Fruit fly (Drosophila melanogaster) whole organism, embryonic: ENCODE measurements around the gene CG31798.

Source experiments
- Ada2b ChIP-seq: fragments of 200-800 bp; sonication (Bioruptor generic); IDR thresholded peaks from 2 replicates; pipeline ENCODE4 v1.3.6; 2022; ENCODE audit warnings: missing biosample characterization, missing genetic modification characterization
- Atf6 ChIP-seq: fragments of 200-800 bp; sonication (Bioruptor generic); IDR thresholded peaks from 2 replicates; pipeline ENCODE4 v1.3.6; 2022; ENCODE audit warnings: missing biosample characterization, missing genetic modification characterization
- BEAF-32 ChIP-seq: fragments of 200-800 bp; sonication (Bioruptor generic); optimal IDR thresholded peaks from 3 replicates; lab custom pipeline; 2017; ENCODE audit warnings: missing biosample characterization, missing genetic modification characterization, mild to moderate bottlenecking, moderate library complexity, missing genetic modification reagents
- CG10209 ChIP-seq: fragments of 200-800 bp; sonication (Bioruptor generic); optimal IDR thresholded peaks from 3 replicates; lab custom pipeline; 2017; ENCODE audit warnings: missing biosample characterization, mild to moderate bottlenecking, missing genetic modification characterization, missing genetic modification reagents
- CG10321 ChIP-seq: fragments of 200-800 bp; sonication (Bioruptor generic); IDR thresholded peaks from 2 replicates; pipeline ENCODE4 v1.3.6; 2022; ENCODE audit warnings: missing biosample characterization, missing genetic modification characterization
- CG10543 ChIP-seq: fragments of 200-800 bp; sonication (Bioruptor generic); optimal IDR thresholded peaks from 3 replicates; lab custom pipeline; 2017; ENCODE audit warnings: missing biosample characterization, mild to moderate bottlenecking, missing genetic modification characterization, moderate library complexity
- CG11085 ChIP-seq: fragments of 200-800 bp; sonication (Bioruptor generic); IDR thresholded peaks from 2 replicates; pipeline ENCODE4 v1.3.6; 2022; ENCODE audit warnings: missing biosample characterization, missing genetic modification characterization
- CG1233 ChIP-seq: fragments of 200-800 bp; sonication (Bioruptor generic); optimal IDR thresholded peaks from 4 replicates; lab custom pipeline; 2018; ENCODE audit warnings: missing biosample characterization, mild to moderate bottlenecking, missing genetic modification characterization
- CG14014 ChIP-seq: fragments of 200-800 bp; sonication (Bioruptor generic); IDR thresholded peaks from 2 replicates; pipeline ENCODE4 v1.3.6; 2022; ENCODE audit warnings: missing biosample characterization, missing genetic modification characterization
- CG15479 ChIP-seq: fragments of 200-800 bp; sonication (Bioruptor generic); optimal IDR thresholded peaks from 3 replicates; lab custom pipeline; 2019; ENCODE audit warnings: missing biosample characterization, mild to moderate bottlenecking, missing genetic modification characterization, moderate library complexity
- CG18619 ChIP-seq: fragments of 200-800 bp; sonication (Bioruptor generic); optimal IDR thresholded peaks from 3 replicates; lab custom pipeline; 2017; ENCODE audit warnings: missing biosample characterization, mild to moderate bottlenecking, missing genetic modification characterization
- CG18764 ChIP-seq: fragments of 200-800 bp; sonication (Bioruptor generic); optimal IDR thresholded peaks from 3 replicates; lab custom pipeline; 2016; ENCODE audit warnings: missing biosample characterization, missing genetic modification characterization
- CG3281 ChIP-seq: fragments of 200-800 bp; sonication (Bioruptor generic); optimal IDR thresholded peaks from 3 replicates; lab custom pipeline; 2017; ENCODE audit warnings: missing biosample characterization, mild to moderate bottlenecking, missing genetic modification characterization
- CG33213 ChIP-seq: fragments of 200-800 bp; sonication (Bioruptor generic); optimal IDR thresholded peaks from 3 replicates; lab custom pipeline; 2016; ENCODE audit warnings: missing biosample characterization, missing genetic modification characterization
- CG34376 ChIP-seq: fragments of 200-800 bp; sonication (Bioruptor generic); optimal IDR thresholded peaks from 2 replicates; lab custom pipeline; 2018; ENCODE audit warnings: missing biosample characterization, mild to moderate bottlenecking, missing genetic modification characterization
- CG4424 ChIP-seq: fragments of 200-800 bp; sonication (Bioruptor generic); optimal IDR thresholded peaks from 3 replicates; lab custom pipeline; 2016; ENCODE audit warnings: missing biosample characterization, missing genetic modification characterization
- CG4707 ChIP-seq: fragments of 200-800 bp; sonication (Bioruptor generic); optimal IDR thresholded peaks from 2 replicates; lab custom pipeline; 2018; ENCODE audit warnings: missing biosample characterization, mild to moderate bottlenecking, missing genetic modification characterization, moderate library complexity
- CG6272 ChIP-seq: fragments of 200-800 bp; sonication (Bioruptor generic); IDR thresholded peaks from 2 replicates; pipeline ENCODE4 v1.3.6; 2022; ENCODE audit warnings: missing biosample characterization, missing genetic modification characterization
- CG7987 ChIP-seq: fragments of 200-800 bp; sonication (Bioruptor generic); optimal IDR thresholded peaks from 2 replicates; lab custom pipeline; 2018; ENCODE audit warnings: missing biosample characterization, mild to moderate bottlenecking, missing genetic modification characterization, moderate library complexity
- CG8388 ChIP-seq: fragments of 200-800 bp; sonication (Bioruptor generic); optimal IDR thresholded peaks from 2 replicates; lab custom pipeline; 2019; ENCODE audit warnings: missing biosample characterization, mild to moderate bottlenecking, missing genetic modification characterization, moderate library complexity
- CG8478 ChIP-seq: fragments of >200 bp; optimal IDR thresholded peaks from 2 replicates; lab custom pipeline; 2018
- CG8924 ChIP-seq: fragments of 200-800 bp; optimal IDR thresholded peaks from 3 replicates; lab custom pipeline; 2019; ENCODE audit warnings: missing biosample characterization, mild to moderate bottlenecking, missing genetic modification characterization, moderate library complexity
- D ChIP-seq, 2 experiments: fragments of 200-800 bp in 1 of 2; fragments of >200 bp in 1 of 2; sonication (Bioruptor generic) in 1 of 2; optimal IDR thresholded peaks; 2 replicates in 1 of 2; 3 replicates in 1 of 2; lab custom pipeline; 2017; ENCODE audit warnings: mild to moderate bottlenecking in 1 of 2, missing biosample characterization in 1 of 2, missing genetic modification characterization in 1 of 2, missing genetic modification reagents in 1 of 2
- Drgx ChIP-seq: fragments of 200-800 bp; sonication (Bioruptor generic); IDR thresholded peaks from 2 replicates; pipeline ENCODE4 v1.3.6; 2022; ENCODE audit warnings: missing biosample characterization, missing genetic modification characterization
- Eip74EF ChIP-seq, 2 experiments: fragments of 200-800 bp in 1 of 2; fragments of >200 bp in 1 of 2; sonication (Bioruptor generic) in 1 of 2; optimal IDR thresholded peaks; 2 replicates each; lab custom pipeline; 2017 to 2019; ENCODE audit warnings: missing biosample characterization in 2 of 2, missing genetic modification characterization in 2 of 2, mild to moderate bottlenecking in 1 of 2, moderate library complexity in 1 of 2
- Kr ChIP-seq: fragments of 200-800 bp; sonication (Bioruptor generic); optimal IDR thresholded peaks from 2 replicates; lab custom pipeline; 2017; ENCODE audit warnings: missing biosample characterization, mild to moderate bottlenecking, missing genetic modification characterization
- Oli ChIP-seq: fragments of 200-800 bp; sonication (Bioruptor generic); optimal IDR thresholded peaks from 2 replicates; lab custom pipeline; 2018; ENCODE audit warnings: missing biosample characterization, mild to moderate bottlenecking, missing genetic modification characterization, moderate library complexity
- Poxn ChIP-seq: fragments of 200-800 bp; sonication (Bioruptor generic); IDR thresholded peaks from 2 replicates; pipeline ENCODE4 v1.3.6; 2022; ENCODE audit warnings: missing biosample characterization, missing genetic modification characterization
- Sin3A ChIP-seq: fragments of >200 bp; optimal IDR thresholded peaks from 2 replicates; lab custom pipeline; 2018
- Spps ChIP-seq: fragments of 200-800 bp; sonication (Bioruptor generic); optimal IDR thresholded peaks from 2 replicates; lab custom pipeline; 2018; ENCODE audit warnings: missing biosample characterization, mild to moderate bottlenecking, missing genetic modification characterization
- Sry-β ChIP-seq: fragments of 200-800 bp; sonication (Bioruptor generic); optimal IDR thresholded peaks from 2 replicates; lab custom pipeline; 2018; ENCODE audit warnings: missing biosample characterization, mild to moderate bottlenecking, missing genetic modification characterization, moderate library complexity
- ap ChIP-seq: fragments of 200-800 bp; sonication (Bioruptor generic); IDR thresholded peaks from 2 replicates; pipeline ENCODE4 v1.3.6; 2022; ENCODE audit warnings: missing biosample characterization, missing genetic modification characterization
- ato ChIP-seq: fragments of 200-800 bp; sonication (Bioruptor generic); IDR thresholded peaks from 2 replicates; pipeline ENCODE4 v1.3.6; 2022; ENCODE audit warnings: missing biosample characterization, missing genetic modification characterization; ENCODE audit not compliant: partially characterized antibody
- bigmax ChIP-seq: fragments of 200-800 bp; sonication (Bioruptor generic); optimal IDR thresholded peaks from 2 replicates; lab custom pipeline; 2018; ENCODE audit warnings: missing biosample characterization, mild to moderate bottlenecking, missing genetic modification characterization
- bsh ChIP-seq, 2 experiments: fragments of 200-800 bp; sonication (Bioruptor generic); optimal IDR thresholded peaks; 2 replicates each; lab custom pipeline; 2017 to 2018; ENCODE audit warnings: mild to moderate bottlenecking in 2 of 2, missing biosample characterization in 2 of 2, missing genetic modification characterization in 2 of 2, moderate library complexity in 1 of 2
- chif ChIP-seq, 2 experiments: fragments of 200-800 bp; sonication (Bioruptor generic); optimal IDR thresholded peaks; 3 replicates each; lab custom pipeline; 2016; ENCODE audit warnings: missing biosample characterization in 2 of 2, missing genetic modification characterization in 2 of 2
- disco-r ChIP-seq: fragments of 200-800 bp; sonication (Bioruptor generic); optimal IDR thresholded peaks from 2 replicates; lab custom pipeline; 2016; ENCODE audit warnings: missing biosample characterization, missing genetic modification characterization
- ems ChIP-seq: fragments of 200-800 bp; sonication (Bioruptor generic); optimal IDR thresholded peaks from 3 replicates; lab custom pipeline; 2016; ENCODE audit warnings: missing biosample characterization, missing genetic modification characterization
- gcm ChIP-seq: fragments of 200-800 bp; sonication (Bioruptor generic); optimal IDR thresholded peaks from 2 replicates; lab custom pipeline; 2019; ENCODE audit warnings: missing biosample characterization, mild to moderate bottlenecking, missing genetic modification characterization, moderate library complexity
- grau ChIP-seq: fragments of 200-800 bp; optimal IDR thresholded peaks from 3 replicates; lab custom pipeline; 2019; ENCODE audit warnings: missing biosample characterization, mild to moderate bottlenecking, missing genetic modification characterization, moderate library complexity
- ham ChIP-seq: fragments of 200-800 bp; sonication (Bioruptor generic); IDR thresholded peaks from 2 replicates; pipeline ENCODE4 v1.3.6; 2022; ENCODE audit warnings: missing biosample characterization, missing genetic modification characterization
- mld ChIP-seq: fragments of 200-800 bp; sonication (Bioruptor generic); IDR thresholded peaks from 3 replicates; pipeline ENCODE4 v1.3.6; 2022; ENCODE audit warnings: missing biosample characterization, missing genetic modification characterization; ENCODE audit not compliant: partially characterized antibody
- nom ChIP-seq: fragments of 200-800 bp; sonication (Bioruptor generic); optimal IDR thresholded peaks from 2 replicates; lab custom pipeline; 2017; ENCODE audit warnings: missing biosample characterization, missing genetic modification characterization, mild to moderate bottlenecking, moderate library complexity, missing genetic modification reagents
- psq ChIP-seq: fragments of 200-800 bp; sonication (Bioruptor generic); optimal IDR thresholded peaks from 2 replicates; lab custom pipeline; 2017; ENCODE audit warnings: missing biosample characterization, missing genetic modification characterization
- pzg ChIP-seq: fragments of 200-800 bp; sonication (Bioruptor generic); optimal IDR thresholded peaks from 3 replicates; lab custom pipeline; 2018; ENCODE audit warnings: missing biosample characterization, mild to moderate bottlenecking, missing genetic modification characterization, moderate library complexity
- row ChIP-seq: fragments of 200-800 bp; sonication (Bioruptor generic); IDR thresholded peaks from 3 replicates; pipeline ENCODE4 v1.3.6; 2022; ENCODE audit warnings: missing biosample characterization, missing genetic modification characterization
- tap ChIP-seq: fragments of 200-800 bp; optimal IDR thresholded peaks from 3 replicates; lab custom pipeline; 2019; ENCODE audit warnings: missing biosample characterization, mild to moderate bottlenecking, missing genetic modification characterization, moderate library complexity
- tup ChIP-seq: fragments of 200-800 bp; sonication (Bioruptor generic); optimal IDR thresholded peaks from 2 replicates; lab custom pipeline; 2016; ENCODE audit warnings: missing biosample characterization, mild to moderate bottlenecking, missing genetic modification characterization, moderate library complexity
- usp ChIP-seq: fragments of >200 bp; optimal IDR thresholded peaks from 2 replicates; lab custom pipeline; 2017; ENCODE audit warnings: missing biosample characterization, missing genetic modification characterization
- vvl ChIP-seq: fragments of 200-800 bp; sonication (Bioruptor generic); IDR thresholded peaks from 2 replicates; pipeline ENCODE4 v1.3.6; 2022; ENCODE audit warnings: missing biosample characterization, missing genetic modification characterization

CG31798 gene

DNA sequence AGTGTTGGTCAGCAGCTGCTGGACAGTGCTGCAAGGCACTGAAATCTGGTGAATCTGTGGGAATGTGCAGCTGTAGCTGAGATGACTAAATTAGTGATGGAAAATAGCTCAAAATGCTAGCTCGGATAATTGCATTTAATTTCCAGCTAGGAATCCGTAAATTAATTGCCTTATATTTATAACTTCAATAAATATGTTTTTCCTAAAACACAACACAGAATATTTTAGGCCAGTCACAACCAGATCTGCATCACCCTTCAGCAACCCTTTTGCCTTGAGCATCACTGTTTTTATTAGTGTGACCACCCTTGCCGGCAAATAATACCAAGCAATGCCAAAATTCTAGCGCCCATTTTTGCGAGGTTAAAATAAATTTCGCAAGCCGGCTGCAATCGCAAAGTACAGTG lies 50.8 kb downstream of the CG31798 start, which contains the start of gene Hs2st (continued):
- peak; percentile 85 for TF ChIP-seq Oli (tag; lab: Kevin White, UChicago)
- peak; percentile 95 for TF ChIP-seq CG6272
- TF ChIP-seq psq (GFP tag; lab: Kevin White, UChicago): peak; percentile 83
- peak; percentile 88 for TF ChIP-seq CG8924
- peak; percentile 94 for TF ChIP-seq vvl (GFP tag; lab: Robert Waterston, UW)
- peak; percentile 92 for TF ChIP-seq CG11085 (GFP tag; lab: Robert Waterston, UW)
- TF ChIP-seq D (optimal IDR thresholded peaks at IDR 0.05; lab: Kevin White, UChicago): no peak
- TF ChIP-seq D (GFP tag; optimal IDR thresholded peaks at IDR 0.05; lab: Kevin White, UChicago): peak; percentile 83
- peak; percentile 90 for TF ChIP-seq Ada2b (GFP tag; lab: Robert Waterston, UW)
- TF ChIP-seq bsh (GFP tag; optimal IDR thresholded peaks at IDR 0.05; lab: Kevin White, UChicago): peak; percentile 34 to 86
- TF ChIP-seq gcm (GFP tag; lab: Kevin White, UChicago): no peak
- TF ChIP-seq CG18764 (GFP tag; lab: Kevin White, UChicago): peak; percentile 89
- TF ChIP-seq tap (tag; lab: Kevin White, UChicago): peak; percentile 72
- TF ChIP-seq CG34376 (GFP tag; lab: Kevin White, UChicago): peak; percentile 86
- peak; percentile 90 for TF ChIP-seq CG3281
- TF ChIP-seq ap (GFP tag; lab: Robert Waterston, UW): peak; percentile 80
- peak; percentile 89 for TF ChIP-seq bigmax (GFP tag; lab: Kevin White, UChicago)
- peak; percentile 93 for TF ChIP-seq CG15479 (GFP tag; lab: Kevin White, UChicago)
- peak; percentile 90 for TF ChIP-seq Atf6 (GFP tag; lab: Robert Waterston, UW)
- peak; percentile 91 for TF ChIP-seq Poxn
- peak; percentile 81 for TF ChIP-seq ham
- TF ChIP-seq Spps (tag; lab: Kevin White, UChicago): peak; percentile 79
- TF ChIP-seq CG10321 (GFP tag; lab: Robert Waterston, UW): peak; percentile 57; the same call in 1 of the 2 replicates
- TF ChIP-seq CG10209 (GFP tag; lab: Kevin White, UChicago): peak; percentile 94
- TF ChIP-seq CG33213 (GFP tag; lab: Kevin White, UChicago): peak; percentile 93
- TF ChIP-seq nom (GFP tag; lab: Kevin White, UChicago): peak; percentile 80
- no peak; the same call in 1 of the 2 replicates for TF ChIP-seq ato (GFP tag; lab: Robert Waterston, UW)
- TF ChIP-seq Kr (GFP tag; lab: Kevin White, UChicago): peak; percentile 93
- peak; percentile 87 for TF ChIP-seq pzg (GFP tag; lab: Kevin White, UChicago)
- TF ChIP-seq CG7987 (GFP tag; lab: Kevin White, UChicago): peak; percentile 87
- no peak for TF ChIP-seq CG8478 (lab: Kevin White, UChicago)
- TF ChIP-seq ems (GFP tag; lab: Kevin White, UChicago): peak; percentile 95
- TF ChIP-seq BEAF-32 (GFP tag; lab: Kevin White, UChicago): peak; percentile 68
- peak; percentile 85 for TF ChIP-seq CG8388 (GFP tag; lab: Kevin White, UChicago)
- TF ChIP-seq CG1233 (GFP tag; lab: Kevin White, UChicago): peak; percentile 83
- TF ChIP-seq CG10543 (GFP tag; lab: Kevin White, UChicago): peak; percentile 91
- peak; percentile 98 for TF ChIP-seq Sin3A (lab: Kevin White, UChicago)
- TF ChIP-seq CG18619 (GFP tag; lab: Kevin White, UChicago): peak; percentile 90
- peak; percentile 86 for TF ChIP-seq Drgx (GFP tag; lab: Robert Waterston, UW)
- TF ChIP-seq chif (GFP tag; optimal IDR thresholded peaks at IDR 0.05; lab: Kevin White, UChicago): peak; percentile 95
- peak; percentile 98 for TF ChIP-seq row
- peak; percentile 93 for TF ChIP-seq CG4424 (GFP tag; lab: Kevin White, UChicago)
- TF ChIP-seq CG4707 (GFP tag; lab: Kevin White, UChicago): peak; percentile 24
- no peak for TF ChIP-seq Eip74EF (GFP tag; optimal IDR thresholded peaks at IDR 0.05; lab: Kevin White, UChicago)
- peak; percentile 98 for TF ChIP-seq Sry-β (GFP tag; lab: Kevin White, UChicago)
- TF ChIP-seq mld (GFP tag; lab: Robert Waterston, UW): no peak
- peak; percentile 87 for TF ChIP-seq disco-r (GFP tag; lab: Kevin White, UChicago)
- peak; percentile 91 for TF ChIP-seq tup (GFP tag; lab: Kevin White, UChicago)
- TF ChIP-seq CG14014 (GFP tag; lab: Robert Waterston, UW): peak; percentile 92
- TF ChIP-seq usp (GFP tag; lab: Kevin White, UChicago): no peak
- TF ChIP-seq grau (tag; lab: Kevin White, UChicago): peak; percentile 92
